Fruit fly (Drosophila melanogaster) S2 (cell line): Measurements from ENCODE around the gene MED24.

Experiments used
- CG8478 ChIP-seq: fragments of >200 bp; optimal IDR thresholded peaks from 2 replicates; lab custom pipeline; 2018
- CTCF ChIP-seq, 2 experiments: fragments of >200 bp; optimal IDR thresholded peaks; 2 replicates each; lab custom pipeline; 2018

The MED24 gene

DNA sequence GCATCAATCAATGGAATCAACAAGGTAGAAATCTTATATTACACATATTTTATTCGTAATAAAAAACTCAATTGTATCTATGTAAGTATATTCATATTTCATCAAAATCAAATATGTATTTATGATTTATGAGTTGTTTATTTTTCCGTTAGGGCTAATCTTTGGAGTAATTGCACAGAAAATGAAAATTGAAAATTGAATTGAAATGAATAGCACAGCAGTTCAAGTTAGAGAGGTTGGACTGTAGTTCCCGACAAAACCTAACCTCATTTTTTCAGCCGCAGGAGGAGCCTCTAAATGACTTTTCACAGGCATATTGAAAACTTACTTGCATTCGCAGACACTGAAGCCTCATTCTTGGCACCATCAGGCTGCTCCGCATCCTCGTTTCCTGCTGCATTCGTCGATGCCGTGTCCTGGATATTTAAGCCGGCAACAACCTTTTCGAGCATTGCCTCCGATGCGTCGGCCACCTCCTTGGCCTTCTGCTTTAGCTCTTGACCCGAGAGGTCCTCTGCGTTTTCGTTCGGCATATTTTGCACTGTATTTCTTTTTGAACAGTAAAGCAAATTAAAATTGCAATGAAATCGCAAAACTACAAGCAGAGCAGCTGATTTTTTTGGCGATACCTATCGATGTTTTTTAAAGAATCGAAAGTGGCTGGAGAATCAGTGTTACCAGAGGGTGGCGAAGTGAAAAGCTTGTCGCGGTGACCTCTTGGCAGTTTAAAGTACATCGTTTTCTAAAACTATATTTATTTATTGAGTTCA lies 13.1 kb upstream of the MED24 start, which contains the start of gene Nmt:
TSS of gene Nmt (minus strand) at position 635 of the 770 bp plus-strand sequence.
- TF ChIP-seq CG8478 (no peak), CTCF (optimal IDR thresholded peaks at IDR 0.05; lab: Kevin White, UChicago) (no peak)

- TF ChIP-seq CTCF (optimal IDR thresholded peaks at IDR 0.05; lab: Kevin White, UChicago) (no peak), CG8478 (no peak)
Measured at dm6 chr3L:8180464-8181137, 10.5 kb upstream of the MED24 start, which contains the start of the genes mthl7 and Uxs. mthl7 (minus strand) TSS chr3L:8180514. Uxs (plus strand) TSS chr3L:8180923.

DNA sequence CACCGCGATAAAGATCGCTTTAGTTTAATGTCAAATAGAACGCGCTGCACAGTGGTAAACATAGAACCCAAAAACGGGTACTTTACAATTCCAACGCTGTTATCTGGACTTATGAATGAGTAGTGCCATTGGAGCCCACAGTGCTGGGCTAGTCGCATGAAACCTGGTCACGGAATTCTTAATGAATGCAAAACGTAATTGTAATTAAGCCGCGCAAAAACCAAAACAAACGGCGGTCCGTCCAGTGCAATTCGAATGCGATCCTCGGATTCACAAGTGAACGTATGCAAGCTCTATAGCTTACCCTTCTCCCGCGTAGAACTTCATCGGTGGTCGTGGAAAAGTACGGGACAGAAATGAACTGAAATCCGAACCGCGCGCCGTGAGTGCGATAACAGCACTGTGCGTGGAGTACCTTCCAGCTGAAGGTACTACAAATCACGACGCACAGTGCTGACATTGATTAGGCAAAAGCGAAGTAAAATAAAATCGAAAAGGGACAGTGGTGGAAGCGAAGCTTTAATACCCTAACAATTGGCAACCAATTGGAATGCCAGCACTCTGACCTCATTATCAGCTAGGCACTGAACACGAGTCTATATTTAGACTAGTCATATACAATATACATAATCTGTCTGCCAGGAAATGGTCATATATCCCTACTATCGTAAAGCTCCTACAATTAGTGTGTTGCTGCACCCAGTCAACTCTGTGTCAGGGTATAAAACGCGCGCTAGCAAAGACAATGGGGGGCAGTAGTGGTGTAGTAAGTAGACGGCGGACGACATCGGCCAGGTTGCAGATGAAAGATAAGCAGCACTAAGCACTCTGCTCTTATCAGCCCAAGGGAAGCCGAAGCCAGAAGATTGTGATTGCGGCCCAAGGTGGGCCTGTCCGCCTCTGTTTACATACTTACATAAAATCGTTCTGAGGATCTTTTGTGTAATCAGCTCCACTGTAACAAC lies 5.5 kb upstream of the MED24 start:
- TF ChIP-seq CG8478 = no peak
- TF ChIP-seq CTCF (optimal IDR thresholded peaks at IDR 0.05; lab: Kevin White, UChicago) = no peak

DNA sequence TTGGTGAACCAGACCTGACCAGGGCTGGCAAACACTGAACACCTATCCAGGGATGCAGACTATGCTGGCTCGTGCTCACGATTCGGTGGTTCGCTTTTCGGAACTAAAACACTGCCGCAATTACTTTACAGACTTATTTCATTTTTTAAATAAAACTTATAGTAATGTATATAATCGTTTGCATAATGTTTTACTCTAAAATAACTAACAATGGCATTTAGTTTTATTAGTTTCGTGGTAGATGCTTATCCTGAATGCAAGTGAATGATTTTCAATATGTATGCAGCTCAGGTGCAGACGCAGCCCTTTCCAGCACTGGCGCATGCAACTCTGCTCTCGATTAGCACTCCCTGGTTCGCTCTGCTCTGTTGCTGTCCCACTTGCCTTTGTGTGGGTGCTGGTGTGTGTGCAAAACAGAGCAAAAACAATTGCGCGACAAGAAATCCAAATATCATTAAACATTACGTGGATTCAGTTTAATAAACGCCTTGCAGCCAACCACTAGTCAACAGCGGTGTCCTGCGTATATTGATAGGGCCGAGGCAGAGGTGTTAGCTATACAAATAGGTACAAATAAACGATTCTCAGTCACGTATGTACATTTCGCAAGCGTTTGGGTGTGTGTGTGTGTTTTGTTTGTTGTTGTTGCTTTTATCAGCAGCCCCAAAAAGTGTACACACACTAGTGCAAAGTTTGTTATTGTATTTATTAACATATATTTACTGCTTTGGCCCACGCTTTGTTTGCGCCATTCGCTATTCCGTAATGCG lies 4.3 kb upstream of the MED24 start, which contains the start of the genes ERR and Atg18a:
TSS of gene ERR (minus strand) at position 45 of the 770 bp plus-strand sequence.
TSS of gene Atg18a (plus strand) at position 231 of the 770 bp plus-strand sequence.
- peak in 1 of 2 experiments; percentile 14 for TF ChIP-seq CTCF (optimal IDR thresholded peaks at IDR 0.05; lab: Kevin White, UChicago)
- no peak for TF ChIP-seq CG8478

DNA sequence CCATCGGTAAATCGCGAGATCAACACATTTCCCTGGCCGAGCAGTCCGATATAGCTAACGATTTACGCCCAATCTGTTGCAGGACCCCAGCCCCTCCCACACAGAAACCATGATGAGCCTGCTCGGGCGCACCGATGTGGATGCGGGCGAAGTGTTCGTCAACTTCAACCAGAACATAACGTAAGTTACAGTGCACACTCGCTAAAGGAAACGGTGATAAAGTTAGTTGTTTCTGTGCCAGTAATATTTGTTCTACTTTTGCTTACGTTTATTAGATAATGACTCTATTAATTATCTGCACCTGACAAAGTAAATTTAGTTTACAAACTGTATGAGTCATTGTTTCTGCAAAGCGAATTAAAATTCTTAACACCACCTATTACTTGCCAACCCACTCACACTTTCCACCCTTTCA lies 3.7 kb upstream of the MED24 start:
- no peak for TF ChIP-seq CG8478
- TF ChIP-seq CTCF (optimal IDR thresholded peaks at IDR 0.05; lab: Kevin White, UChicago) = no peak

- TF ChIP-seq CTCF (optimal IDR thresholded peaks at IDR 0.05; lab: Kevin White, UChicago) (no peak), CG8478 (no peak)
Measured at dm6 chr3L:8189234-8189633, 1.8 kb upstream of the MED24 start.

DNA sequence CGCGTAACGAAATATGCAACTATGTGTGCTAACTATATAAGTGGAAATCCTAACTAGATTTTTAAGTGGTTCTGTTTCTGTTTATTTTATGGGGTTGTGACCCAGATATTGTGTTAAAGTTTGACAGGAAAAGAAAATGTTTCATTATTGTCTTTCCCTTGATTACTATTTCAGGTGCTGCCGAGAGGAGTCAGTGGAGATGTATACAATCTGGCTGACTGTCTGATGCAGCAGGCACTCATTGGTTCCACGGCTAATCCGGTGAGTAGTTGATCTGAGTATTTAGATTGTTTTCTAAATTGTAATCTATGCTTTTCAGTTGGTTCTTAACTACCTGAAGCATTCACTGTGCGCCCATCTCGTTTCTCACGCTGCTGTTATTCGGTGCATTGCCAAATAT lies 1.9 kb downstream of the MED24 start, which contains the start of gene CG7387:
TSS of gene CG7387 (minus strand) at position 101 of the 400 bp plus-strand sequence.
- TF ChIP-seq CTCF (optimal IDR thresholded peaks at IDR 0.05; lab: Kevin White, UChicago) (no peak), CG8478 (no peak)

- TF ChIP-seq CG8478 (no peak), CTCF (optimal IDR thresholded peaks at IDR 0.05; lab: Kevin White, UChicago) (no peak)
Measured at dm6 chr3L:8197779-8198279, 6.8 kb downstream of the MED24 start, which contains the start of the genes UbcE2M and Dhps. UbcE2M (minus strand) TSS chr3L:8197987. Dhps (plus strand) TSS chr3L:8198207.

DNA sequence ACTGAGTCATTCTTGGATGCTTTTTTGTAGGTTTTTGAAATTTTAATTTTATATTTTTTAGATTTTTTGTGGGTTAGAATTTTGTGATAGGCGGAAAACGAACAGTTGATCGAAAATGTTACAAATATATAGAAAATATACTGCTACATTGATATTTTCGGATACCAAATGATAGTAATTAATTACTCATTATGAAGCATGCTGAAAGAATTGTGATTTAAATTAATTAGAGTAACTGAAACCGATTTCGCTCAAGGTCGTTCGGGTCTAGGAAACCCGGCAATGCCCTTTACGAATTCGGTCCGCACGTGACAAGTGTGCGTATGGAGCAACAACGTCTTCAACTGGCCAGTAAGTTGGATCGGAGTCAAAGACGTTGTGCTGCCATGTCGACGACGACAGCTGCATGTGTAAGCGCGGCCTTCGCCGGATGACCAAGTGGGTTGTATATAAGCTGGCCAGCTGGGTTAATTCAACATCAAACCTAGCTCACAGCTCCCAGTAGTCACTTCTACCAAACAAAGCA lies 11.3 kb downstream of the MED24 start, which contains the start of the genes CG7366 and CG13679:
TSS of gene CG7366 (minus strand) at position 101 of the 526 bp plus-strand sequence.
TSS of gene CG13679 (plus strand) at position 476 of the 526 bp plus-strand sequence.
- TF ChIP-seq CG8478 = no peak
- no peak for TF ChIP-seq CTCF (optimal IDR thresholded peaks at IDR 0.05; lab: Kevin White, UChicago)

dm6 chr3L:8210596-8210995 lies 19.5 kb downstream of the MED24 start, which contains the start of gene tut:
tut (minus strand) TSS chr3L:8210743.
- TF ChIP-seq CG8478 (no peak), CTCF (optimal IDR thresholded peaks at IDR 0.05; lab: Kevin White, UChicago) (no peak)

dm6 chr3L:8211590-8211989 lies 20.5 kb downstream of the MED24 start, which contains the start of gene CG8006:
CG8006 (plus strand) TSS chr3L:8211890.
- TF ChIP-seq CG8478 (no peak), CTCF (optimal IDR thresholded peaks at IDR 0.05; lab: Kevin White, UChicago) (no peak)

dm6 chr3L:8214980-8215379 lies 23.9 kb downstream of the MED24 start, which contains the start of gene CG8012:
CG8012 (plus strand) TSS chr3L:8215280.
- TF ChIP-seq CG8478 (no peak), CTCF (optimal IDR thresholded peaks at IDR 0.05; lab: Kevin White, UChicago) (no peak)

DNA sequence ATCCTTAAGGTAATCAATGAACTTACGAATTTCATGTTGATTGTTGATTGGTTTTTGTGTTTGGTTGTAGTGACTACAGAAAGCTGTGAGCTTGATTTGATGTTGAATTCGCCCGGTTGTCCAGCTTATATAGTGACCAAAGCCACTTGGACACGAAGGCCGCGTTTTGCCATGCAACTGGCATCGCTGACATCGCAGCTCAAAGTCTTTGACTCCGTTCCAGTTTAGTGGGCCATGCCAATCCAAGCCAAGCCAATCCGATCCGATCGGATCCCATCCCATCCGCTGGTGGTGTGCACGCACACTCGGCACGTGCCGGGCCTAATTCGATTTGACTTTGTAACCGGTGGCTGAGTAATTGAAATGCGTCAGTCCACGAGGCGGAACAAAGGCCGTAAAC lies 27.8 kb downstream of the MED24 start, which contains the start of gene CG13674:
TSS of gene CG13674 (minus strand) at position 101 of the 400 bp plus-strand sequence.
- TF ChIP-seq CG8478 (no peak), CTCF (optimal IDR thresholded peaks at IDR 0.05; lab: Kevin White, UChicago) (no peak)
